Worm (Caenorhabditis elegans) whole organism, L1 larva: Measurements from ENCODE around the gene M142.5.

ENCODE experiments used
- ama-1 ChIP-seq: fragments of 150-350 bp; optimal IDR thresholded peaks from 2 replicates; lab custom pipeline; 2014
- ceh-90 ChIP-seq: sonication (generic microtip); optimal IDR thresholded peaks from 2 replicates; lab custom pipeline; 2016; ENCODE audit warnings: missing genetic modification characterization, missing compliant biosample characterization
- dsc-1 ChIP-seq: sonication (generic microtip); optimal IDR thresholded peaks from 2 replicates; lab custom pipeline; 2016; ENCODE audit warnings: mild to moderate bottlenecking, missing genetic modification characterization, missing compliant biosample characterization
- egl-27 ChIP-seq, 2 experiments: fragments of 150-350 bp in 1 of 2; sonication (generic microtip); optimal IDR thresholded peaks; 3 replicates each; lab custom pipeline; 2017 to 2018; ENCODE audit warnings: missing biosample characterization in 2 of 2, missing genetic modification characterization in 2 of 2, missing genetic modification reagents in 2 of 2
- fkh-4 ChIP-seq: sonication (generic microtip); optimal IDR thresholded peaks from 2 replicates; lab custom pipeline; 2016; ENCODE audit warnings: missing compliant biosample characterization, missing genetic modification characterization, borderline replicate concordance
- lin-13 ChIP-seq: fragments of 150-350 bp; optimal IDR thresholded peaks from 2 replicates; lab custom pipeline; 2014; ENCODE audit warnings: missing biosample characterization, missing genetic modification reagents, missing genetic modification characterization
- lir-3 ChIP-seq: sonication (generic microtip); optimal IDR thresholded peaks from 2 replicates; lab custom pipeline; 2016; ENCODE audit warnings: mild to moderate bottlenecking, missing genetic modification characterization, moderate library complexity, missing compliant biosample characterization; ENCODE audit not compliant: poor library complexity
- mdl-1 ChIP-seq, 2 experiments: fragments of 150-350 bp; optimal IDR thresholded peaks; 2 replicates each; lab custom pipeline; 2014 to 2017; ENCODE audit warnings: missing biosample characterization in 2 of 2, missing genetic modification characterization in 2 of 2, inconsistent platforms in 1 of 2
- nhr-11 ChIP-seq: fragments of 150-350 bp; optimal IDR thresholded peaks from 2 replicates; lab custom pipeline; 2014; ENCODE audit warnings: missing biosample characterization, missing genetic modification characterization
- nhr-237 ChIP-seq: fragments of 150-350 bp; optimal IDR thresholded peaks from 2 replicates; lab custom pipeline; 2014; ENCODE audit warnings: missing biosample characterization, missing genetic modification characterization
- pqm-1 ChIP-seq: sonication (generic microtip); optimal IDR thresholded peaks from 3 replicates; lab custom pipeline; 2017; ENCODE audit warnings: missing biosample characterization, missing genetic modification characterization
- sptf-1 ChIP-seq: fragments of 150-350 bp; optimal IDR thresholded peaks from 2 replicates; lab custom pipeline; 2014; ENCODE audit warnings: missing biosample characterization, missing genetic modification characterization
- swsn-7 ChIP-seq: sonication (generic microtip); optimal IDR thresholded peaks from 2 replicates; lab custom pipeline; 2016; ENCODE audit warnings: missing genetic modification characterization, missing compliant biosample characterization
- zag-1 ChIP-seq: fragments of 150-350 bp; optimal IDR thresholded peaks from 2 replicates; lab custom pipeline; 2014; ENCODE audit warnings: missing biosample characterization, missing genetic modification characterization

DNA sequence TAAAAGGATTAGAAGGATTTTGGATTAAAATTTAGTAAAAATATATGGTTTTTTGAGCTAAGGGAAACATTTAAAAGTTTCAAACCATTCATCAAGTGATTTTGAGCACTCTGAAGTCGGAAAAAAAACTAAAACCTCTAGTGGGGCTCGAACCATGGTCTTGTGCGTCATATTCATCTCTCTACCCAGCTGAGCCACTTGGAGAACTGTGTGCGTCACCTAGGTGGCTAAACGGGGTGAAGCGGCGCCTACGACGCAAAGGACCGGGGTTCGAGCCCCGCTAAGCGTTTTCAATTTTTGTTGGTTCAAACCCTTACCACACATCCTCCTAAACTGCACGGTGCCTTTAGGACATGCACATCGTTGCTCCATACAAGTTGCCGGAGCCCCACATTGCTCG, 29.4 kb downstream of the M142.5 start:
- no peak for TF ChIP-seq ama-1 (lab: Kevin White, UChicago)
- no peak for TF ChIP-seq ceh-90 (tag; lab: Kevin White, UChicago)
- no peak for TF ChIP-seq zag-1 (tag; lab: Kevin White, UChicago)
- no peak for TF ChIP-seq sptf-1 (tag; lab: Kevin White, UChicago)
- TF ChIP-seq swsn-7 (tag; lab: Kevin White, UChicago), result no peak
- TF ChIP-seq fkh-4 (tag; lab: Kevin White, UChicago), result no peak
- TF ChIP-seq egl-27 (tag; optimal IDR thresholded peaks at IDR 0.05; lab: Kevin White, UChicago), result no peak
- TF ChIP-seq nhr-237 (tag; lab: Kevin White, UChicago), result no peak
- TF ChIP-seq dsc-1 (tag; lab: Kevin White, UChicago), result no peak
- TF ChIP-seq lir-3 (tag; lab: Kevin White, UChicago), result no peak
- TF ChIP-seq nhr-11 (tag; lab: Kevin White, UChicago), result no peak
- TF ChIP-seq pqm-1 (tag; lab: Kevin White, UChicago), result no peak
- TF ChIP-seq mdl-1 (tag; optimal IDR thresholded peaks at IDR 0.05; lab: Kevin White, UChicago), result no peak
- TF ChIP-seq lin-13, result no peak
